Worm (Caenorhabditis elegans): ENCODE measurements around the gene srw-48.

srw-48 gene

ce11 chrV:16403974-16404373 is 16.8 kb upstream of the srw-48 start, which contains the start of gene syp-1:
TSS of gene syp-1 (plus strand) at chrV:16404274.
- TF ChIP-seq nhr-76 (tag; optimal IDR thresholded peaks at IDR 0.05): no peak
- no peak for TF ChIP-seq tbx-2 (tag; optimal IDR thresholded peaks at IDR 0.05)
- no peak for TF ChIP-seq snpc-4 (tag; optimal IDR thresholded peaks at IDR 0.05)
- no peak for TF ChIP-seq elt-3 (tag; optimal IDR thresholded peaks at IDR 0.05)
- TF ChIP-seq ama-1 (optimal IDR thresholded peaks at IDR 0.05): no peak
- no peak for TF ChIP-seq ceh-82 (tag; optimal IDR thresholded peaks at IDR 0.05)
- no peak for TF ChIP-seq nhr-67 (tag; optimal IDR thresholded peaks at IDR 0.05)
- no peak for TF ChIP-seq R02D3.7 (tag; optimal IDR thresholded peaks at IDR 0.05)
- TF ChIP-seq fkh-2 (tag; optimal IDR thresholded peaks at IDR 0.05): no peak
- no peak for TF ChIP-seq nhr-11 (tag; optimal IDR thresholded peaks at IDR 0.05)
- no peak for TF ChIP-seq mml-1 (tag; optimal IDR thresholded peaks at IDR 0.05)
- TF ChIP-seq nhr-28 (tag; optimal IDR thresholded peaks at IDR 0.05): no peak
- TF ChIP-seq lin-15B (tag; optimal IDR thresholded peaks at IDR 0.05): no peak
- TF ChIP-seq ztf-11 (tag; optimal IDR thresholded peaks at IDR 0.05): no peak
- no peak for TF ChIP-seq nhr-43 (tag; optimal IDR thresholded peaks at IDR 0.05; ENCODE audit: poor library complexity, severe bottlenecking)
- no peak for TF ChIP-seq elt-2 (tag; optimal IDR thresholded peaks at IDR 0.05)
- TF ChIP-seq lin-39 (tag; optimal IDR thresholded peaks at IDR 0.05): no peak

- TF ChIP-seq fkh-2 (tag; optimal IDR thresholded peaks at IDR 0.05) (no peak), ama-1 (optimal IDR thresholded peaks at IDR 0.05) (no peak), lsy-12 (tag; optimal IDR thresholded peaks at IDR 0.05) (no peak), eor-1 (tag; optimal IDR thresholded peaks at IDR 0.05) (no peak), lin-15B (tag; optimal IDR thresholded peaks at IDR 0.05) (no peak), jun-1 (tag; optimal IDR thresholded peaks at IDR 0.05) (no peak), nhr-76 (tag; optimal IDR thresholded peaks at IDR 0.05) (no peak), aly-2 (tag; optimal IDR thresholded peaks at IDR 0.05) (no peak), zag-1 (tag; optimal IDR thresholded peaks at IDR 0.05) (no peak), ceh-9 (tag; optimal IDR thresholded peaks at IDR 0.05) (no peak), ceh-16 (tag; optimal IDR thresholded peaks at IDR 0.05) (no peak), unc-39 (tag; optimal IDR thresholded peaks at IDR 0.05) (no peak), ceh-82 (tag; optimal IDR thresholded peaks at IDR 0.05) (no peak), elt-2 (tag; optimal IDR thresholded peaks at IDR 0.05) (no peak), daf-12 (tag; optimal IDR thresholded peaks at IDR 0.05) (no peak), elt-1 (tag; optimal IDR thresholded peaks at IDR 0.05) (no peak), ztf-11 (tag; optimal IDR thresholded peaks at IDR 0.05) (no peak)
Observed at ce11 chrV:16405366-16405765, 15.4 kb upstream of the srw-48 start.

ce11 chrV:16406357-16406756 is 14.4 kb upstream of the srw-48 start:
- no peak for TF ChIP-seq unc-39 (tag; optimal IDR thresholded peaks at IDR 0.05)

DNA sequence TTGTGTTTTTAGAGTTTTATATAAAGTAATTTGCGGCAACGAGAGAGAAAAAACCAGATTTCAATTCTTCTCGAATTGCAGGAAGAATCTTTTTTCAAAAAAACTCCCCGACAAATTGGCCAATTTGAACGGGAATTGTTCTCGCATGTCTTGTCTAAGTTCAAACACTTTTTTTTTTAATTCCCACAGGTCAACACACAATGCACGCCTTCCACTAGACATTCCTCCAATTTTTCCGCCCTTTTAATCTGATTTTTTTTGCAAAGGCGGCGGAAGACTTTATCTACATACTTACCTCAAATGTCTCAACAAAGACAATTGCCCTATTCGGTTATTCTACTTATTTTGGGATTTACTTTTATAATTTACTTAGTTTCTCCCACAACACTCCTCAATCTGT is 13.1 kb upstream of the srw-48 start, which contains the start of gene F26D2.3:
F26D2.3 (plus strand) TSS at position 301 of the 400 bp plus-strand sequence.
- TF ChIP-seq nhr-12 (tag; optimal IDR thresholded peaks at IDR 0.05): no peak
- no peak for TF ChIP-seq ztf-11 (tag; optimal IDR thresholded peaks at IDR 0.05)
- TF ChIP-seq elt-2 (tag; optimal IDR thresholded peaks at IDR 0.05): no peak
- no peak for TF ChIP-seq eor-1 (tag; optimal IDR thresholded peaks at IDR 0.05)
- TF ChIP-seq mml-1 (tag; optimal IDR thresholded peaks at IDR 0.05): no peak
- no peak for TF ChIP-seq hmg-11 (tag; optimal IDR thresholded peaks at IDR 0.05)
- TF ChIP-seq egl-5 (tag; optimal IDR thresholded peaks at IDR 0.05): no peak
- TF ChIP-seq ceh-16 (tag; optimal IDR thresholded peaks at IDR 0.05): no peak
- TF ChIP-seq mdl-1 (tag; optimal IDR thresholded peaks at IDR 0.05): no peak
- TF ChIP-seq nhr-25 (tag; optimal IDR thresholded peaks at IDR 0.05): no peak
- TF ChIP-seq ceh-82 (tag; optimal IDR thresholded peaks at IDR 0.05): no peak
- TF ChIP-seq jun-1 (tag; optimal IDR thresholded peaks at IDR 0.05): no peak
- TF ChIP-seq pha-4 (tag; optimal IDR thresholded peaks at IDR 0.05): no peak
- TF ChIP-seq sea-2 (GFP tag; optimal IDR thresholded peaks at IDR 0.05): no peak
- TF ChIP-seq nhr-67 (tag; optimal IDR thresholded peaks at IDR 0.05): no peak
- no peak for TF ChIP-seq ama-1 (optimal IDR thresholded peaks at IDR 0.05)
- no peak for TF ChIP-seq fos-1 (tag; optimal IDR thresholded peaks at IDR 0.05)
- no peak for TF ChIP-seq unc-62 (GFP tag; optimal IDR thresholded peaks at IDR 0.05)
- TF ChIP-seq egl-27 (tag; optimal IDR thresholded peaks at IDR 0.05): no peak
- no peak for TF ChIP-seq elt-1 (tag; optimal IDR thresholded peaks at IDR 0.05)
